Worm (Caenorhabditis elegans): ENCODE data around the gene T19C3.2.

Gene T19C3.2

DNA sequence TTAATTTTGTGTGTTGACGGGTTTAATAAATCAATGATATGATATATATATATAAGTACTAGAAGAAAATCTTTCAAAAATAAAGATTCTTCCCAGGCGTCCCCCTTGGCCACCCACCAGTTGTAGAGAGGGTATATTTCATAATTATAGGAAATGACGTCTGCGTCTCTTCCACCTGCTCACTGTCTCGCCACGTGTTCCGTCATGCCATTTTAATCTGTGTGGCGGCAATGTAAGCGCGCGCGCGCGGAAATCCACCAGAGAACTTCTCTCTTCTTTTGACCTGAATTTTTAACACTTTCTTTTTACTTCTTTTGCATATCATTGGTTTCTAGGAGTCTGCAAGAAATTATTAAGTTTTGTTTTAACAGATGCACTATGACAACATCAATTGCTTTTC lies 37.0 kb upstream of the T19C3.2 start:
- TF ChIP-seq ceh-91 (GFP tag; IDR thresholded peaks at IDR 0.05) (0 out of 2 replicates have a peak, but pooled peaks have one; percentile 19), madf-8 (GFP tag; conservative IDR thresholded peaks at IDR 0.05) (peak; percentile 53), hmg-1.2 (GFP tag; IDR thresholded peaks at IDR 0.05) (peak; percentile 89), zim-3 (tag; optimal IDR thresholded peaks at IDR 0.05) (no peak), mcd-1 (GFP tag; IDR thresholded peaks at IDR 0.05) (peak; percentile 30; the same call in 1 of the 2 replicates), F33H1.4 (GFP tag; IDR thresholded peaks at IDR 0.05) (0 out of 2 replicates have a peak, but pooled peaks have one; percentile 12), madf-6 (GFP tag; IDR thresholded peaks at IDR 0.05) (peak; percentile 89), dox-1 (GFP tag; IDR thresholded peaks at IDR 0.05) (0 out of 2 replicates have a peak, but pooled peaks have one; percentile 21), chd-7 (tag; optimal IDR thresholded peaks at IDR 0.05) (no peak), aptf-2 (GFP tag; conservative IDR thresholded peaks at IDR 0.05) (0 out of 2 replicates have a peak, but pooled peaks have one; percentile 23), efl-1 (GFP tag; optimal IDR thresholded peaks at IDR 0.05) (peak; percentile 78), madf-3 (GFP tag; IDR thresholded peaks at IDR 0.05) (0 out of 2 replicates have a peak, but pooled peaks have one; percentile 49), xnd-1 (tag; optimal IDR thresholded peaks at IDR 0.05) (peak; percentile 47), cebp-1 (GFP tag; IDR thresholded peaks at IDR 0.05) (0 out of 2 replicates have a peak, but pooled peaks have one; percentile 8), cebp-1 (tag; optimal IDR thresholded peaks at IDR 0.05) (peak; percentile 81), pha-4 (tag; optimal IDR thresholded peaks at IDR 0.05) (no peak)

DNA sequence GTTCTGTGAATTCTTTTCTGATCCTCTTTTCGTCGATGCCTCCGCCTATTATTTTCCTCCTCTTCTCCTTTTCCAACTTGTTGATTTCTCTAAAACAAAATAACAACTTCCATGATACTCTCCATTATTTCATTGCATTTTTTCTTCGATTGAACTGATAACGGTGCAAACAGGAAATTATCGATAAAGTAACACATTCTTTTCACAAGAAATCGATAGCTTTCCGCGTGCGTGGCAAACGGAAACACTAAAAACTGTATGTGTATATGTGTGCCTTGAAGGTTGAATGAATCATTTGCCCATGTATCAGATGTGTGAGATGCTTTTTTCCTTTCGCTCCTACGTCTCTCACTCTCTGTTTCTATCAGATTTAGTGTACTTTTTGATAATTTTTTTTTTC lies 34.2 kb upstream of the T19C3.2 start:
- peak; percentile 63 for TF ChIP-seq nhr-80 (tag; optimal IDR thresholded peaks at IDR 0.05)
- no peak for TF ChIP-seq nhr-179 (tag; optimal IDR thresholded peaks at IDR 0.05)
- no peak for TF ChIP-seq F52B5.7 (tag; optimal IDR thresholded peaks at IDR 0.05)

DNA sequence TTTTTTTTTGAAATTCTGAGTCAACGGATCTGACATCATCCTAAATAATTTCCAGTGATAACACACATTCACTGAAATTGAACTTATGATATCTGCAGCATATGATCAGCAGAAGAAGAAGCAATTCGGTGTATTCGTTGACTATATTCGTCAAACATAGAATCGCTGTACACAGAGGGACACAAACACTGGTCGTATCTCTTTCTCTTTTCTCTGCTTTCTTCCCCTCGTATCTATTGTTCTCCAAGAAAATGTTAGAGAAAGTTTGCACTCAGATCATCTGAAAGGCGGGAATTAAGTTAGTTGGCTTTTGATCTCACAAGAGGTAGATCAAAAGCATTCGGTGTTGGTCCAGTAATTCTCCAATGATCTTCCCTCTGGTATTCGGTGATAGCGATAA lies 33.2 kb upstream of the T19C3.2 start:
- no peak for TF ChIP-seq hlh-12 (tag; optimal IDR thresholded peaks at IDR 0.05)
- no peak for TF ChIP-seq rcor-1 (GFP tag; IDR thresholded peaks at IDR 0.05)
- TF ChIP-seq ceh-40 (GFP tag; IDR thresholded peaks at IDR 0.05): no peak
- TF ChIP-seq ekl-4 (GFP tag; IDR thresholded peaks at IDR 0.05): no peak
- TF ChIP-seq B0261.1 (tag; optimal IDR thresholded peaks at IDR 0.05): no peak
- no peak for TF ChIP-seq ama-1 (optimal IDR thresholded peaks at IDR 0.05)
- no peak for TF ChIP-seq ama-1 (GFP tag; optimal IDR thresholded peaks at IDR 0.05)
- TF ChIP-seq ceh-100 (GFP tag; IDR thresholded peaks at IDR 0.05): no peak
- TF ChIP-seq him-1 (tag; optimal IDR thresholded peaks at IDR 0.05): no peak
- TF ChIP-seq bed-2 (GFP tag; IDR thresholded peaks at IDR 0.05): no peak
- TF ChIP-seq mes-4 (tag; optimal IDR thresholded peaks at IDR 0.05): no peak
- no peak for TF ChIP-seq Y79H2A.3 (GFP tag; conservative IDR thresholded peaks at IDR 0.05)
- no peak for TF ChIP-seq ceh-79 (tag; optimal IDR thresholded peaks at IDR 0.05)
- TF ChIP-seq nhr-27 (tag; optimal IDR thresholded peaks at IDR 0.05): no peak
- TF ChIP-seq zim-3 (tag; optimal IDR thresholded peaks at IDR 0.05): no peak
- no peak for TF ChIP-seq ztf-22 (GFP tag; optimal IDR thresholded peaks at IDR 0.05)
- TF ChIP-seq nfya-1 (tag; optimal IDR thresholded peaks at IDR 0.05; ENCODE audit: borderline replicate concordance, insufficient read depth): no peak
- no peak for TF ChIP-seq snpc-1.1 (tag; optimal IDR thresholded peaks at IDR 0.05; ENCODE audit: insufficient read depth)
- TF ChIP-seq F10E7.11 (tag; optimal IDR thresholded peaks at IDR 0.05): no peak
